Fruit fly (Drosophila melanogaster) whole organism, embryonic: ENCODE measurements around the gene Pex10.

ENCODE experiments used
- CG10267 ChIP-seq: fragments of 200-800 bp; sonication (Bioruptor generic); optimal IDR thresholded peaks from 2 replicates; lab custom pipeline; 2018; ENCODE audit warnings: missing biosample characterization, mild to moderate bottlenecking, missing genetic modification characterization, moderate library complexity
- CG11398 ChIP-seq: fragments of 200-800 bp; sonication (Bioruptor generic); optimal IDR thresholded peaks from 2 replicates; lab custom pipeline; 2016; ENCODE audit warnings: missing biosample characterization, missing genetic modification characterization
- CG11456 ChIP-seq: fragments of 200-800 bp; sonication (Bioruptor generic); IDR thresholded peaks from 3 replicates; pipeline ENCODE4 v1.3.6; 2022; ENCODE audit warnings: missing biosample characterization, missing genetic modification characterization
- CG15073 ChIP-seq: fragments of 200-800 bp; sonication (Bioruptor generic); optimal IDR thresholded peaks from 2 replicates; lab custom pipeline; 2016; ENCODE audit warnings: missing biosample characterization, missing genetic modification characterization
- CG17568 ChIP-seq: fragments of 200-800 bp; sonication (Bioruptor generic); optimal IDR thresholded peaks from 2 replicates; lab custom pipeline; 2018; ENCODE audit warnings: missing biosample characterization, mild to moderate bottlenecking, missing genetic modification characterization, moderate library complexity
- CG17612 ChIP-seq: fragments of 200-800 bp; sonication (Bioruptor generic); IDR thresholded peaks from 2 replicates; pipeline ENCODE4 v1.3.6; 2022; ENCODE audit warnings: missing biosample characterization, missing genetic modification characterization
- CG17829 ChIP-seq: fragments of 200-800 bp; optimal IDR thresholded peaks from 2 replicates; lab custom pipeline; 2019; ENCODE audit warnings: missing biosample characterization, mild to moderate bottlenecking, missing genetic modification characterization, moderate library complexity
- CG17912 ChIP-seq: fragments of 200-800 bp; sonication (Bioruptor generic); optimal IDR thresholded peaks from 2 replicates; lab custom pipeline; 2018; ENCODE audit warnings: missing biosample characterization, mild to moderate bottlenecking, missing genetic modification characterization
- CG1792 ChIP-seq: fragments of 200-800 bp; sonication (Bioruptor generic); optimal IDR thresholded peaks from 2 replicates; lab custom pipeline; 2016; ENCODE audit warnings: missing biosample characterization, missing genetic modification characterization
- CG18599 ChIP-seq: fragments of 200-800 bp; sonication (Bioruptor generic); optimal IDR thresholded peaks from 3 replicates; lab custom pipeline; 2017; ENCODE audit warnings: missing biosample characterization, missing genetic modification characterization, mild to moderate bottlenecking, moderate library complexity, missing genetic modification reagents
- CG2202 ChIP-seq: fragments of 200-800 bp; sonication (Bioruptor generic); optimal IDR thresholded peaks from 2 replicates; lab custom pipeline; 2018; ENCODE audit warnings: missing biosample characterization, mild to moderate bottlenecking, missing genetic modification characterization
- CG2712 ChIP-seq: fragments of 200-800 bp; optimal IDR thresholded peaks from 3 replicates; lab custom pipeline; 2019; ENCODE audit warnings: missing biosample characterization, mild to moderate bottlenecking, missing genetic modification characterization, moderate library complexity
- CG34376 ChIP-seq: fragments of 200-800 bp; sonication (Bioruptor generic); optimal IDR thresholded peaks from 2 replicates; lab custom pipeline; 2018; ENCODE audit warnings: missing biosample characterization, mild to moderate bottlenecking, missing genetic modification characterization
- CG3726 ChIP-seq: fragments of 200-800 bp; sonication (Bioruptor generic); IDR thresholded peaks from 3 replicates; pipeline ENCODE4, ENCODE4 v1.3.6; 2022; ENCODE audit warnings: missing biosample characterization, missing genetic modification characterization
- CG43689 ChIP-seq: fragments of 200-800 bp; sonication (Bioruptor generic); IDR thresholded peaks from 2 replicates; pipeline ENCODE4 v1.3.6; 2022; ENCODE audit warnings: missing biosample characterization, missing genetic modification characterization
- CG6175 ChIP-seq: fragments of 200-800 bp; sonication (Bioruptor generic); IDR thresholded peaks from 3 replicates; pipeline ENCODE4 v1.3.6; 2022; ENCODE audit warnings: missing biosample characterization, missing genetic modification characterization
- CG6254 ChIP-seq: fragments of 200-800 bp; sonication (Bioruptor generic); optimal IDR thresholded peaks from 3 replicates; lab custom pipeline; 2017; ENCODE audit warnings: mild to moderate bottlenecking, missing biosample characterization, missing genetic modification reagents, missing genetic modification characterization
- CG6654 ChIP-seq: fragments of 200-800 bp; sonication (Bioruptor generic); optimal IDR thresholded peaks from 2 replicates; lab custom pipeline; 2017; ENCODE audit warnings: missing biosample characterization, mild to moderate bottlenecking, missing genetic modification characterization
- CG6689 ChIP-seq: fragments of 200-800 bp; sonication (Bioruptor generic); IDR thresholded peaks from 2 replicates; pipeline ENCODE4 v1.3.6; 2022; ENCODE audit warnings: missing biosample characterization, missing genetic modification characterization
- CG8478 ChIP-seq: fragments of >200 bp; optimal IDR thresholded peaks from 2 replicates; lab custom pipeline; 2018
- Drgx ChIP-seq: fragments of 200-800 bp; sonication (Bioruptor generic); IDR thresholded peaks from 2 replicates; pipeline ENCODE4 v1.3.6; 2022; ENCODE audit warnings: missing biosample characterization, missing genetic modification characterization
- Hey ChIP-seq: fragments of 200-800 bp; sonication (Bioruptor generic); optimal IDR thresholded peaks from 3 replicates; lab custom pipeline; 2018; ENCODE audit warnings: missing biosample characterization, mild to moderate bottlenecking, missing genetic modification characterization
- Hmr ChIP-seq: fragments of 200-800 bp; sonication (Bioruptor generic); optimal IDR thresholded peaks from 3 replicates; lab custom pipeline; 2017; ENCODE audit warnings: mild to moderate bottlenecking, missing biosample characterization, missing genetic modification reagents, missing genetic modification characterization
- Hr3 ChIP-seq: fragments of 200-800 bp; sonication (Bioruptor generic); optimal IDR thresholded peaks from 3 replicates; lab custom pipeline; 2016; ENCODE audit warnings: missing biosample characterization, missing genetic modification characterization
- Rx ChIP-seq: fragments of 200-800 bp; sonication (Bioruptor generic); IDR thresholded peaks from 2 replicates; pipeline ENCODE4 v1.3.6; 2022; ENCODE audit warnings: missing biosample characterization, missing genetic modification characterization
- Usf ChIP-seq: fragments of 200-800 bp; sonication (Bioruptor generic); optimal IDR thresholded peaks from 2 replicates; lab custom pipeline; 2017; ENCODE audit warnings: missing genotype, missing biosample characterization, missing genetic modification characterization
- ab ChIP-seq: fragments of 200-800 bp; sonication (Bioruptor generic); optimal IDR thresholded peaks from 2 replicates; lab custom pipeline; 2016; ENCODE audit warnings: missing biosample characterization, missing genetic modification characterization
- cg ChIP-seq: fragments of 200-800 bp; sonication (Bioruptor generic); optimal IDR thresholded peaks from 3 replicates; lab custom pipeline; 2019; ENCODE audit warnings: missing biosample characterization, mild to moderate bottlenecking, missing genetic modification characterization, moderate library complexity
- crol ChIP-seq: fragments of 200-800 bp; sonication (Bioruptor generic); IDR thresholded peaks from 2 replicates; pipeline ENCODE4 v1.3.6; 2022; ENCODE audit warnings: missing biosample characterization, missing genetic modification characterization
- en ChIP-seq: fragments of 200-800 bp; sonication (Bioruptor generic); optimal IDR thresholded peaks from 2 replicates; lab custom pipeline; 2016; ENCODE audit warnings: missing biosample characterization, missing genetic modification characterization
- exex ChIP-seq: fragments of 200-800 bp; sonication (Bioruptor generic); optimal IDR thresholded peaks from 4 replicates; lab custom pipeline; 2018; ENCODE audit warnings: missing biosample characterization, mild to moderate bottlenecking, missing genetic modification characterization, moderate library complexity
- ftz-f1 ChIP-seq: fragments of 200-800 bp; sonication (Bioruptor generic); optimal IDR thresholded peaks from 2 replicates; lab custom pipeline; 2016; ENCODE audit warnings: missing biosample characterization, missing genetic modification characterization
- fu2 ChIP-seq: fragments of 200-800 bp; sonication (Bioruptor generic); optimal IDR thresholded peaks from 2 replicates; lab custom pipeline; 2016; ENCODE audit warnings: missing biosample characterization, missing genetic modification characterization
- gce ChIP-seq: fragments of 200-800 bp; sonication (Bioruptor generic); IDR thresholded peaks from 3 replicates; pipeline ENCODE4 v1.3.6; 2022; ENCODE audit warnings: missing biosample characterization, missing genetic modification characterization
- gfzf ChIP-seq: fragments of 200-800 bp; sonication (Bioruptor generic); optimal IDR thresholded peaks from 2 replicates; lab custom pipeline; 2016; ENCODE audit warnings: missing biosample characterization, mild to moderate bottlenecking, missing genetic modification characterization, moderate library complexity
- grn ChIP-seq: fragments of 200-800 bp; sonication (Bioruptor generic); optimal IDR thresholded peaks from 3 replicates; lab custom pipeline; 2017; ENCODE audit warnings: missing biosample characterization, missing genetic modification characterization
- h ChIP-seq: fragments of >200 bp; optimal IDR thresholded peaks from 2 replicates; lab custom pipeline; 2017
- lmd ChIP-seq: fragments of 200-800 bp; sonication (Bioruptor generic); IDR thresholded peaks from 2 replicates; pipeline ENCODE4 v1.3.6; 2022; ENCODE audit warnings: missing biosample characterization, missing genetic modification characterization
- sima ChIP-seq: fragments of 200-800 bp; sonication (Bioruptor generic); optimal IDR thresholded peaks from 2 replicates; lab custom pipeline; 2016; ENCODE audit warnings: missing biosample characterization, missing genetic modification characterization
- tgo ChIP-seq: fragments of 200-800 bp; sonication (Bioruptor generic); IDR thresholded peaks from 3 replicates; pipeline ENCODE4 v1.3.6; 2022; ENCODE audit warnings: missing biosample characterization, missing genetic modification characterization
- tll ChIP-seq, 2 experiments: fragments of 200-800 bp in 1 of 2; fragments of >200 bp in 1 of 2; sonication (Bioruptor generic) in 1 of 2; optimal IDR thresholded peaks; 2 replicates each; lab custom pipeline; 2017 to 2019; ENCODE audit warnings: missing biosample characterization in 2 of 2, missing genetic modification characterization in 2 of 2, mild to moderate bottlenecking in 1 of 2, moderate library complexity in 1 of 2
- tup ChIP-seq: fragments of 200-800 bp; sonication (Bioruptor generic); optimal IDR thresholded peaks from 2 replicates; lab custom pipeline; 2016; ENCODE audit warnings: missing biosample characterization, mild to moderate bottlenecking, missing genetic modification characterization, moderate library complexity
- twi ChIP-seq: fragments of 200-800 bp; optimal IDR thresholded peaks from 2 replicates; lab custom pipeline; 2019; ENCODE audit warnings: missing biosample characterization, mild to moderate bottlenecking, missing genetic modification characterization, moderate library complexity

Gene Pex10

DNA sequence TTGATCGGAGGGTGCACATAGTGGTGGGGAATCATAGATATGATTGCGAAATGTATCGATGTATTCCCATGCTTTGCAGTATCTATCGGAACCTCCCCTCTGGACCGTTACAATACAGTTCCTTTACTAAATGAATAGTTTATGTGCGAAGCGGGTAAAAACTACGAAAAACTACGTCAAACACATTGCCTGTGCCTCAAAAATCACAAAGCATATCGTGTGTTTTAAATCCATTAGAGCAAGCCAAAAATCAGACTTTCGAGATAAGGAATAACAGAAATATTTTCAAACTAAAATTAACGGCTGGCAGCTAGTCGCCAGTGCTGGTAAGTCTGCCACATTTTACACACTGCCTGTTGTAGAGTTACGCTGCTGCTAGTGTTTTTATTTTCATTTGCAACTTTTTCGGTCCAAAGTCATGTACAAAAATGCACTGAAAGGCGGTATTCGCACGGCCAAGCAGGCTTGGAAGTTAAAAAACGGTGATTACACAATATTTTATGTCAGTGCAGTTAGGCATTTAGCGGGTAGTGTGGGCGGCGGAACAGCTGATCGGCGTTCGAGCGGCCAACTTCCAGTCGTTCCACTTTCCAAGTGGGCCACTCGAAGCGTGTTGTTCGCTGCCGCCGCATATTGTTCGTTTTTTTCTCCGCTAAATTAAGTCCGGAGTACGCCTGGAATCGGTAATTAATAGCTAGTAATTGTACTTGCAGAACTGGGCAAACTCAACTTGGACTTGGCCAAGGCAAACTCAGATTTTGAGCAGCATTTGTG lies 40.6 kb upstream of the Pex10 start (continued):
- TF ChIP-seq CG11398 (GFP tag; lab: Kevin White, UChicago): peak; percentile 16
- no peak for TF ChIP-seq CG6654 (GFP tag; lab: Kevin White, UChicago)
- TF ChIP-seq tll (GFP tag; optimal IDR thresholded peaks at IDR 0.05; lab: Kevin White, UChicago): peak; percentile 19 to 62
- no peak for TF ChIP-seq ftz-f1 (GFP tag; lab: Kevin White, UChicago)
- TF ChIP-seq sima (GFP tag; lab: Kevin White, UChicago): no peak
- TF ChIP-seq Usf (GFP tag; lab: Kevin White, UChicago): peak; percentile 4
- no peak for TF ChIP-seq cg
- TF ChIP-seq CG6175: no peak
- no peak for TF ChIP-seq CG2202
- peak; percentile 46 for TF ChIP-seq grn
- no peak for TF ChIP-seq CG1792 (GFP tag; lab: Kevin White, UChicago)
- TF ChIP-seq Hr3 (GFP tag; lab: Kevin White, UChicago): peak; percentile 67
- TF ChIP-seq CG43689 (GFP tag; lab: Robert Waterston, UW): no peak
- TF ChIP-seq CG17829 (tag; lab: Kevin White, UChicago): peak; percentile 38

DNA sequence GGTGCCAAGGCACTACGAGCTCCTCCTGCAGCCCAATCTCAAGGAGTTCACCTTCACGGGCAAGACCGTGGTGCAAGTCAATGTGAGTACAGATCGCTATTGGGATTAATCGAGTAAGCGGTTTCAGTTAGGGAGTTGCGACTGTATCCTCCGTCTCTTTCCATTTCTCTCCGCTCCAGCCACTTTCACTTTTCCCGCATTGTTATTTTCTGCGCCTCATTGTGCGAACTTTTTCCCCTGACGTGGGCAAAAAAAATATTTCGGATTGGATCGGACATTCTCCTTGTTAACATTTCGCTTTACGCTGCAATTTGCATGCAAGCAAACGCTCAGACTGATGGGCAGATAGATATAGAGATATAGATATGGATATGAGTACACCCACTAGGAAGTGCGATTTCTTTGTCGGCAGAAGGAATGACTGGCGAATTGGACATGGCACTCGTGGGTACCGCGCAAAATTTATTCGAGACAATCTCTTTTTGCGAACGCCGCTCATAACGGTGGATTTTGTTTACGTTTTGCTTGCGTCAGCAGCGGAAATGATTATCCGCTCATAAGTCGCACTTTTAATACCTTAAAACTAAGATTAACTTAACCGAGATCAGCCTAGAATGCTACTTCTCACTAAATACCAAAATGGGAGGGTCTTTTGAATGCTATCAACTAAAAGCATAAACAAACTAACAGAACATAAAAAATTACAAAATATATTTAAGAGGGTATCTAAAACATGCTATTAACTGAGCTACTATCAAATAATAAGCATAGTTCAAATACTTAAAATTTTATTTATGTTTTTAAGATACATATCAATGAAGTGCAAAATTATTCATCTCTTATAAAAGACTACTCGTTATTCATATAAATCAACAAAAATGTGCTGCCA lies 39.1 kb upstream of the Pex10 start:
- TF ChIP-seq Drgx (GFP tag; lab: Robert Waterston, UW) (peak; percentile 20; the same call in 1 of the 2 replicates), CG18599 (GFP tag; lab: Kevin White, UChicago) (no peak)

DNA sequence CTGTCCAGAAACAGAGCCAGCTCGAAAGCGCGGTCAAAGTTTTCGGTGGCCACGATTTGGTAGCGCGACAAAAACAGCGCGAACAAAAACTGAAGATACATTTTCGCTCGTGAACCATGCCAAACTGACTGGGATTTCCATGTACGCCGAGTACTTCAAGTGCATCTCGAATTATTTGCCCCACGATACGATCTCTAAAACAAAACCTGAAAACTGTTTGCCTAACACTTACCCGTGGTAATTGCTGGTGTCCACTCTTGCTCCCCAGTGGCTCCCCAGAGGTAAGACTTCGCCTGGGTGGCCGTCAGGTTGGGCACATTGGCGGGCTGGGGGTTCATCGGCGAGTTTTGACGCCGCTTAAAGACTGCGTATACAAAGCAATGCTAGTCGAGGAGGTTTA lies 26.9 kb upstream of the Pex10 start, which contains the start of gene Ir62a:
Gene Ir62a, minus strand, starts transcription at position 101 of the 400 bp plus-strand sequence.
- TF ChIP-seq CG15073 (GFP tag; lab: Kevin White, UChicago) (no peak), en (GFP tag; lab: Kevin White, UChicago) (no peak), exex (no peak), fu2 (GFP tag; lab: Kevin White, UChicago) (no peak), CG3726 (GFP tag; lab: Robert Waterston, UW) (no peak), Hey (tag; lab: Kevin White, UChicago) (no peak), CG17568 (GFP tag; lab: Kevin White, UChicago) (no peak)

DNA sequence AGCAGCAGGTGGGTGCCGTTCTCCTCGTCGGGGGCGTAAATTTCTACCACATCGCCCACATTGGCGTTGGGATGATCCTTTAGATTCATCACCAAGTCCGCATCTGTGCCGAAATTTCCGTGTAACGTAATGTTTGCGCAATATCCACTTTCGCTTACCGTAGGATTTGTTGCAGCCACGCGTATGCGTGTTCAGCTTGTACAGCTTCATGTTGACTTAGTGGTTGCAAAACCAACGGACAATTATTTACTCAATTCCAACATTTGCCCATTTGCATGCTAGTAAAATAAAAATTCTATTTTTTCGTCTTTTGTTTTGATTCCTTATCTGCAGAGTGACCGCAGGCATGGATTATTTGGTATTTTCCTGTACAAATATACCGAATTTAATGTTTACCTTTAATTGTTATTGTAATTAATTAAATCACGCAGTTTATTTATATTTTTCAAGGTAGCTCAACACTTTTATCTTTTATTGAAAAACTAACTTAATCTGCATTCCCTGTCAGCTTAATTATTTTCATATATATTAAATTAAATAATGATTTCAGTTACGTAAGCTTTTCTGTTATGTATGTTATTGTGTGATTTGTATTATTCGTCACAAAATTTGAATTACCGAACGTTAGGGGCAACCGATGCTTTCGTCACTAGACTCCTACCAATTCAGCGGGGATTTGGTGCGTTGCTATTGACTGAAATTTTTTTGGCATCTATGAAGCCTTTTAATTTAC lies 24.2 kb upstream of the Pex10 start, which contains the start of gene Iml1:
Gene Iml1, minus strand, starts transcription at position 336 of the 733 bp plus-strand sequence.
- TF ChIP-seq twi (no peak), CG10267 (tag; lab: Kevin White, UChicago) (peak; percentile 47), CG17568 (GFP tag; lab: Kevin White, UChicago) (no peak), CG17912 (GFP tag; lab: Kevin White, UChicago) (no peak), Rx (GFP tag; lab: Robert Waterston, UW) (0 out of 2 replicates have a peak, but pooled peaks have one; percentile 14), CG2712 (tag; lab: Kevin White, UChicago) (no peak), CG6254 (peak; percentile 68), CG6689 (GFP tag; lab: Robert Waterston, UW) (peak; percentile 85), CG11456 (GFP tag; lab: Robert Waterston, UW) (peak; percentile 72), tgo (GFP tag; lab: Robert Waterston, UW) (peak; percentile 47; the same call in 2 of the 3 replicates), tup (GFP tag; lab: Kevin White, UChicago) (no peak), CG8478 (lab: Kevin White, UChicago) (no peak), Hmr (no peak), h (lab: Kevin White, UChicago) (no peak), crol (no peak), CG17612 (no peak), CG34376 (GFP tag; lab: Kevin White, UChicago) (no peak), ab (GFP tag; lab: Kevin White, UChicago) (no peak), lmd (GFP tag; lab: Robert Waterston, UW) (peak; percentile 63; the same call in 1 of the 2 replicates), gfzf (GFP tag; lab: Kevin White, UChicago) (peak; percentile 58), gce (no peak)
